Fruit fly (Drosophila melanogaster) ovary, adult (tissue): Measurements from ENCODE around the gene CG17378.

ENCODE experiments used
- CG17801 ChIP-seq: fragments of 200-800 bp; optimal IDR thresholded peaks from 2 replicates; lab custom pipeline; 2019; ENCODE audit warnings: missing biosample characterization, mild to moderate bottlenecking, missing genetic modification characterization, moderate library complexity; ENCODE audit not compliant: partially characterized antibody

CG17378 gene

dm6 chr2L:6821631-6822030 is 47.8 kb downstream of the CG17378 start, which contains the start of gene sens-2:
sens-2 (plus strand) TSS chr2L:6821934.
- TF ChIP-seq CG17801 (GFP tag; lab: Kevin White, UChicago), result no peak

- TF ChIP-seq CG17801 (GFP tag; lab: Kevin White, UChicago), result no peak
Measured at dm6 chr2L:6822044-6822443, 48.2 kb downstream of the CG17378 start.

dm6 chr2L:6826298-6826697 is 52.5 kb downstream of the CG17378 start:
- no peak for TF ChIP-seq CG17801 (GFP tag; lab: Kevin White, UChicago)

dm6 chr2L:6827558-6828122 is 53.8 kb downstream of the CG17378 start:
- TF ChIP-seq CG17801 (GFP tag; lab: Kevin White, UChicago), result no peak
